Worm (Caenorhabditis elegans) whole organism, mixed stage, embryonic: ENCODE results near the gene Y73C8B.5.

Experiments used
- M03D4.4 ChIP-seq: sonication (generic microtip); optimal IDR thresholded peaks from 2 replicates; lab custom pipeline; 2017; ENCODE audit warnings: mild to moderate bottlenecking, missing genetic modification characterization, missing compliant biosample characterization
- blmp-1 ChIP-seq: fragments of 150-350 bp; optimal IDR thresholded peaks from 2 replicates; lab custom pipeline; 2014; ENCODE audit warnings: missing biosample characterization, missing genetic modification characterization
- drap-1 ChIP-seq: fragments of 200-800 bp; sonication (Bioruptor generic); optimal IDR thresholded peaks from 3 replicates; lab custom pipeline; 2018; ENCODE audit warnings: mild to moderate bottlenecking, missing genetic modification characterization, missing compliant biosample characterization
- lsy-2 ChIP-seq: fragments of 150-350 bp; optimal IDR thresholded peaks from 2 replicates; lab custom pipeline; 2014; ENCODE audit warnings: missing biosample characterization, missing genetic modification characterization
- nhr-12 ChIP-seq: fragments of 150-350 bp; optimal IDR thresholded peaks from 2 replicates; lab custom pipeline; 2014; ENCODE audit warnings: missing biosample characterization, missing genetic modification characterization
- nhr-237 ChIP-seq: fragments of 150-350 bp; optimal IDR thresholded peaks from 2 replicates; lab custom pipeline; 2014; ENCODE audit warnings: missing biosample characterization, missing genetic modification characterization
- nhr-76 ChIP-seq: sonication (generic microtip); optimal IDR thresholded peaks from 2 replicates; lab custom pipeline; 2017; ENCODE audit warnings: missing biosample characterization, missing genetic modification characterization
- pha-4 ChIP-seq: fragments of 150-350 bp; optimal IDR thresholded peaks from 2 replicates; lab custom pipeline; 2018; ENCODE audit warnings: missing biosample characterization, missing genetic modification reagents, missing genetic modification characterization
- snpc-4 ChIP-seq: fragments of 150-350 bp; optimal IDR thresholded peaks from 2 replicates; lab custom pipeline; 2014; ENCODE audit warnings: missing biosample characterization, missing genetic modification characterization
- tbx-8 ChIP-seq: fragments of 200-800 bp; sonication (Bioruptor generic); optimal IDR thresholded peaks from 2 replicates; lab custom pipeline; 2018; ENCODE audit warnings: mild to moderate bottlenecking, missing genetic modification characterization, moderate library complexity, missing compliant biosample characterization
- unc-120 ChIP-seq: sonication (generic microtip); optimal IDR thresholded peaks from 2 replicates; lab custom pipeline; 2017; ENCODE audit warnings: missing genetic modification characterization, missing compliant biosample characterization; ENCODE audit not compliant: poor library complexity, severe bottlenecking
- unc-62 ChIP-seq: fragments of 150-350 bp; optimal IDR thresholded peaks from 2 replicates; lab custom pipeline; 2014; ENCODE audit warnings: missing biosample characterization, missing genetic modification reagents, missing genetic modification characterization
- ztf-11 ChIP-seq: fragments of 150-350 bp; optimal IDR thresholded peaks from 2 replicates; lab custom pipeline; 2014; ENCODE audit warnings: missing biosample characterization, missing genetic modification characterization

DNA sequence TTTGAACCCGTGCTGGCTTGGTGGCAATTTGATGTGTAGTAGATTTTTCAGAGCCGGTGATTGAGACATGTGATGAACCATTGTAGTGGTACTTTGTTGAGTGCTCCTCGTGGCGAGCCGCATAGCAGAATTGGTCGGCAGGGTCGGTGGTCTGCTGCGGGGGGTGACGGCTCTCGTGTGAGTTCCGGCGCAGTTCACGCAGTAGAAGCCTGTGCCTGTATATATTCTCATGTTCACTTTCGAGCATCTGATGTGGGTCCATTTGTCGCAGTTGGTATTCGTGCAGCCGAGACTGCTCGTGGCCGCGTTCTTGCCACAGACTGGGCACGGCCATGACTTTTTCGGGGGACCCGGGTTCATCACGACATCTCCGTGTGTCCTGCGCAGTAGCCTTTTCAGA, 34.8 kb upstream of the Y73C8B.5 start:
- TF ChIP-seq snpc-4 (no peak), unc-62 (GFP tag; lab: Kevin White, UChicago) (no peak), lsy-2 (tag; lab: Kevin White, UChicago) (no peak), nhr-237 (tag; lab: Kevin White, UChicago) (no peak), pha-4 (tag; lab: Kevin White, UChicago) (no peak), blmp-1 (tag; lab: Kevin White, UChicago) (no peak), ztf-11 (tag; lab: Kevin White, UChicago) (no peak), nhr-76 (tag; lab: Kevin White, UChicago) (no peak), M03D4.4 (tag; lab: Kevin White, UChicago) (no peak), drap-1 (GFP tag; lab: Kevin White, UChicago) (no peak), unc-120 (tag; lab: Kevin White, UChicago) (no peak), nhr-12 (no peak), tbx-8 (GFP tag; lab: Kevin White, UChicago) (no peak)
